Fruit fly (Drosophila melanogaster) whole organism, embryonic: ENCODE measurements around the gene Snapin.

ENCODE experiments used
- Awh ChIP-seq: fragments of 200-800 bp; sonication (Bioruptor generic); IDR thresholded peaks from 2 replicates; pipeline ENCODE4, ENCODE4 v1.3.6; 2022; ENCODE audit warnings: missing biosample characterization, missing genetic modification characterization
- C15 ChIP-seq: fragments of 200-800 bp; sonication (Bioruptor generic); IDR thresholded peaks from 3 replicates; pipeline ENCODE4 v1.3.6; 2022; ENCODE audit warnings: missing biosample characterization, missing genetic modification characterization
- CG10366 ChIP-seq: fragments of 200-800 bp; sonication (Bioruptor generic); IDR thresholded peaks from 2 replicates; pipeline ENCODE4 v1.3.6; 2022; ENCODE audit warnings: missing biosample characterization, missing genetic modification characterization
- CG12071 ChIP-seq: fragments of 200-800 bp; sonication (Bioruptor generic); optimal IDR thresholded peaks from 3 replicates; lab custom pipeline; 2018; ENCODE audit warnings: missing biosample characterization, mild to moderate bottlenecking, missing genetic modification characterization
- CG12219 ChIP-seq: fragments of 200-800 bp; sonication (Bioruptor generic); optimal IDR thresholded peaks from 3 replicates; lab custom pipeline; 2018; ENCODE audit warnings: missing biosample characterization, mild to moderate bottlenecking, missing genetic modification characterization
- CG12391 ChIP-seq: fragments of 200-800 bp; sonication (Bioruptor generic); optimal IDR thresholded peaks from 3 replicates; lab custom pipeline; 2018; ENCODE audit warnings: missing biosample characterization, mild to moderate bottlenecking, missing genetic modification characterization, moderate library complexity
- CG12659 ChIP-seq: fragments of 200-800 bp; sonication (Bioruptor generic); optimal IDR thresholded peaks from 3 replicates; lab custom pipeline; 2017; ENCODE audit warnings: mild to moderate bottlenecking, missing biosample characterization, missing genetic modification reagents, missing genetic modification characterization
- CG14965 ChIP-seq: fragments of 200-800 bp; sonication (Bioruptor generic); optimal IDR thresholded peaks from 2 replicates; lab custom pipeline; 2016; ENCODE audit warnings: missing biosample characterization, missing genetic modification characterization, borderline replicate concordance
- CG15514 ChIP-seq: fragments of 200-800 bp; sonication (Bioruptor generic); optimal IDR thresholded peaks from 3 replicates; lab custom pipeline; 2017; ENCODE audit warnings: missing biosample characterization, missing genetic modification characterization, mild to moderate bottlenecking, moderate library complexity, missing genetic modification reagents
- CG16863 ChIP-seq: fragments of 200-800 bp; sonication (Bioruptor generic); optimal IDR thresholded peaks from 3 replicates; lab custom pipeline; 2016; ENCODE audit warnings: missing biosample characterization, missing genetic modification characterization
- CG2712 ChIP-seq: fragments of 200-800 bp; optimal IDR thresholded peaks from 3 replicates; lab custom pipeline; 2019; ENCODE audit warnings: missing biosample characterization, mild to moderate bottlenecking, missing genetic modification characterization, moderate library complexity
- CG32532 ChIP-seq: fragments of 200-800 bp; sonication (Bioruptor generic); IDR thresholded peaks from 2 replicates; pipeline ENCODE4 v1.3.6; 2022; ENCODE audit warnings: missing biosample characterization, missing genetic modification characterization
- CG3726 ChIP-seq: fragments of 200-800 bp; sonication (Bioruptor generic); IDR thresholded peaks from 3 replicates; pipeline ENCODE4, ENCODE4 v1.3.6; 2022; ENCODE audit warnings: missing biosample characterization, missing genetic modification characterization
- CG3838 ChIP-seq: fragments of 200-800 bp; sonication (Bioruptor generic); optimal IDR thresholded peaks from 3 replicates; lab custom pipeline; 2016; ENCODE audit warnings: missing biosample characterization, missing genetic modification characterization
- CG42726 ChIP-seq: fragments of 200-800 bp; sonication (Bioruptor generic); IDR thresholded peaks from 2 replicates; pipeline ENCODE4 v1.3.6; 2022; ENCODE audit warnings: missing biosample characterization, missing genetic modification characterization; ENCODE audit not compliant: partially characterized antibody
- CG4360 ChIP-seq: fragments of 200-800 bp; sonication (Bioruptor generic); IDR thresholded peaks from 2 replicates; pipeline ENCODE4 v1.3.6; 2022; ENCODE audit warnings: missing biosample characterization, missing genetic modification characterization
- CG7271 ChIP-seq: fragments of 200-800 bp; sonication (Bioruptor generic); optimal IDR thresholded peaks from 2 replicates; lab custom pipeline; 2018; ENCODE audit warnings: missing biosample characterization, mild to moderate bottlenecking, missing genetic modification characterization, moderate library complexity
- CG8281 ChIP-seq: fragments of 200-800 bp; sonication (Bioruptor generic); optimal IDR thresholded peaks from 2 replicates; lab custom pipeline; 2018; ENCODE audit warnings: missing biosample characterization, mild to moderate bottlenecking, missing genetic modification characterization, moderate library complexity
- Dbx ChIP-seq: fragments of 200-800 bp; sonication (Bioruptor generic); IDR thresholded peaks from 3 replicates; pipeline ENCODE4 v1.3.6; 2022; ENCODE audit warnings: missing biosample characterization, missing genetic modification characterization
- Dip3 ChIP-seq: fragments of 200-800 bp; sonication (Bioruptor generic); optimal IDR thresholded peaks from 3 replicates; lab custom pipeline; 2016; ENCODE audit warnings: missing biosample characterization, missing genetic modification characterization
- E2f2 ChIP-seq: fragments of 200-800 bp; sonication (Bioruptor generic); IDR thresholded peaks from 2 replicates; pipeline ENCODE4 v1.3.6; 2022; ENCODE audit warnings: missing biosample characterization, missing genetic modification characterization
- Ets65A ChIP-seq: fragments of 200-800 bp; sonication (Bioruptor generic); peaks from one replicate; lab custom pipeline; 2016; ENCODE audit warnings: missing biosample characterization, missing genetic modification characterization
- Hr3 ChIP-seq: fragments of 200-800 bp; sonication (Bioruptor generic); optimal IDR thresholded peaks from 3 replicates; lab custom pipeline; 2016; ENCODE audit warnings: missing biosample characterization, missing genetic modification characterization
- Lpt ChIP-seq: fragments of >200 bp; optimal IDR thresholded peaks from 2 replicates; lab custom pipeline; 2018; ENCODE audit warnings: missing biosample characterization, missing genetic modification characterization
- Med ChIP-seq: fragments of 200-800 bp; sonication (Bioruptor generic); peaks from one replicate; lab custom pipeline; 2016; ENCODE audit warnings: missing biosample characterization, missing genetic modification characterization, mild to moderate bottlenecking, inconsistent platforms, moderate library complexity
- Myb ChIP-seq: fragments of 200-800 bp; sonication (Bioruptor generic); optimal IDR thresholded peaks from 2 replicates; lab custom pipeline; 2016; ENCODE audit warnings: missing biosample characterization, missing genetic modification characterization
- Tbp ChIP-seq: fragments of >200 bp; optimal IDR thresholded peaks from 2 replicates; lab custom pipeline; 2018; ENCODE audit warnings: missing biosample characterization, missing genetic modification characterization
- Usf ChIP-seq: fragments of 200-800 bp; sonication (Bioruptor generic); optimal IDR thresholded peaks from 2 replicates; lab custom pipeline; 2017; ENCODE audit warnings: missing genotype, missing biosample characterization, missing genetic modification characterization
- abd-A ChIP-seq: fragments of 200-800 bp; sonication (Bioruptor generic); optimal IDR thresholded peaks from 3 replicates; lab custom pipeline; 2019; ENCODE audit warnings: missing biosample characterization, mild to moderate bottlenecking, missing genetic modification characterization, moderate library complexity
- aop ChIP-seq: fragments of 200-800 bp; sonication (Bioruptor generic); IDR thresholded peaks from 2 replicates; pipeline ENCODE4 v1.3.6; 2022; ENCODE audit warnings: missing biosample characterization, missing genetic modification characterization
- ato ChIP-seq: fragments of 200-800 bp; sonication (Bioruptor generic); IDR thresholded peaks from 2 replicates; pipeline ENCODE4 v1.3.6; 2022; ENCODE audit warnings: missing biosample characterization, missing genetic modification characterization; ENCODE audit not compliant: partially characterized antibody
- bsh ChIP-seq, 2 experiments: fragments of 200-800 bp; sonication (Bioruptor generic); optimal IDR thresholded peaks; 2 replicates each; lab custom pipeline; 2017 to 2018; ENCODE audit warnings: mild to moderate bottlenecking in 2 of 2, missing biosample characterization in 2 of 2, missing genetic modification characterization in 2 of 2, moderate library complexity in 1 of 2
- corto ChIP-seq: fragments of 200-800 bp; sonication (Bioruptor generic); optimal IDR thresholded peaks from 2 replicates; lab custom pipeline; 2016; ENCODE audit warnings: missing biosample characterization, mild to moderate bottlenecking, missing genetic modification characterization, moderate library complexity
- crp ChIP-seq, 2 experiments: fragments of 200-800 bp; sonication (Bioruptor generic); optimal IDR thresholded peaks; 2 replicates in 1 of 2; 3 replicates in 1 of 2; lab custom pipeline; 2017; ENCODE audit warnings: missing biosample characterization in 2 of 2, missing genetic modification characterization in 2 of 2, mild to moderate bottlenecking in 1 of 2, moderate library complexity in 1 of 2
- grn ChIP-seq: fragments of 200-800 bp; sonication (Bioruptor generic); optimal IDR thresholded peaks from 3 replicates; lab custom pipeline; 2017; ENCODE audit warnings: missing biosample characterization, missing genetic modification characterization
- gsb-n ChIP-seq: fragments of 200-800 bp; sonication (Bioruptor generic); optimal IDR thresholded peaks from 3 replicates; lab custom pipeline; 2018; ENCODE audit warnings: missing biosample characterization, mild to moderate bottlenecking, missing genetic modification characterization
- gt ChIP-seq: fragments of 200-800 bp; sonication (Bioruptor generic); IDR thresholded peaks from 2 replicates; pipeline ENCODE4 v1.3.6; 2022; ENCODE audit warnings: missing biosample characterization, missing genetic modification characterization
- hkb ChIP-seq, 2 experiments: fragments of 200-800 bp in 1 of 2; fragments of >200 bp in 1 of 2; sonication (Bioruptor generic) in 1 of 2; IDR thresholded peaks in 1 of 2; optimal IDR thresholded peaks in 1 of 2; 2 replicates each; pipeline versions ENCODE4 v1.3.6 to Lab custom; 2017 to 2022; ENCODE audit warnings: missing biosample characterization in 1 of 2, missing genetic modification characterization in 1 of 2
- klu ChIP-seq: fragments of 200-800 bp; sonication (Bioruptor generic); IDR thresholded peaks from 2 replicates; pipeline ENCODE4 v1.3.6; 2022; ENCODE audit warnings: missing biosample characterization, missing genetic modification characterization
- lab ChIP-seq: fragments of 200-800 bp; sonication (Bioruptor generic); optimal IDR thresholded peaks from 3 replicates; lab custom pipeline; 2017; ENCODE audit warnings: missing biosample characterization, missing genetic modification characterization, mild to moderate bottlenecking, moderate library complexity, missing genetic modification reagents
- mirr ChIP-seq: fragments of 200-800 bp; sonication (Bioruptor generic); optimal IDR thresholded peaks from 3 replicates; lab custom pipeline; 2018; ENCODE audit warnings: missing biosample characterization, mild to moderate bottlenecking, missing genetic modification characterization
- nau ChIP-seq: fragments of 200-800 bp; sonication (Bioruptor generic); optimal IDR thresholded peaks from 3 replicates; lab custom pipeline; 2017; ENCODE audit warnings: missing biosample characterization, mild to moderate bottlenecking, missing genetic modification characterization, missing genetic modification reagents
- pan ChIP-seq, 4 experiments: fragments of >200 bp in 3 of 4; fragments of 200-800 bp in 1 of 4; sonication (Bioruptor generic) in 1 of 4; optimal IDR thresholded peaks in 3 of 4; IDR thresholded peaks in 1 of 4; 2 replicates each; pipeline versions ENCODE4 v1.3.6 to Lab custom; 2017 to 2022; ENCODE audit warnings: missing biosample characterization in 2 of 4, missing genetic modification characterization in 2 of 4, mixed read lengths in 1 of 4
- pzg ChIP-seq: fragments of 200-800 bp; sonication (Bioruptor generic); optimal IDR thresholded peaks from 3 replicates; lab custom pipeline; 2018; ENCODE audit warnings: missing biosample characterization, mild to moderate bottlenecking, missing genetic modification characterization, moderate library complexity
- sisA ChIP-seq: fragments of 200-800 bp; sonication (Bioruptor generic); IDR thresholded peaks from 2 replicates; pipeline ENCODE4 v1.3.6; 2022; ENCODE audit warnings: missing biosample characterization, missing genetic modification characterization
- sr ChIP-seq: fragments of 200-800 bp; sonication (Bioruptor generic); IDR thresholded peaks from 3 replicates; pipeline ENCODE4 v1.3.6; 2022; ENCODE audit warnings: missing biosample characterization, missing genetic modification characterization
- tx ChIP-seq: fragments of 200-800 bp; sonication (Bioruptor generic); optimal IDR thresholded peaks from 2 replicates; lab custom pipeline; 2016; ENCODE audit warnings: missing biosample characterization, missing genetic modification characterization
- zen2 ChIP-seq: fragments of 200-800 bp; sonication (Bioruptor generic); IDR thresholded peaks from 3 replicates; pipeline ENCODE4 v1.3.6; 2022; ENCODE audit warnings: missing biosample characterization, missing genetic modification characterization; ENCODE audit not compliant: partially characterized antibody

Gene Snapin

DNA sequence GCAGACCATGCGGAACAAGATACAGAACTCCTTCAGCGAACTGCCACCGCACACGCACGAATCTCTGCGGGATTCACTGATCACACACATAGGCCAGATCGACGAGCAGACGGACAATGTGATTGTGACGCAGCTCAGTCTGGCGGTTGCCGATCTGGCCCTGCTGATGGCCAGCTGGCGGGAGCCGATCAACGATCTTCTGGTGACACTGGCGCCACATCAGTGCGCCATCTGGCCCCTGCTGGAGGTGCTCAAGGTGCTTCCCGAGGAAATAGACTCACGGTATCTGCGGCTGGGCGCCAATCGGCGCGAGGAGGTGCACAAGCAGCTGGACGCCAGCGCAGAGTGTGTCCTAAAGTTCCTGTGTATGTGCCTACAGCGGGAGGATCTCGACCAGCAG is 811 bp upstream of the Snapin start:
- TF ChIP-seq CG12659 (GFP tag; lab: Kevin White, UChicago), result no peak
- TF ChIP-seq zen2 (GFP tag; lab: Robert Waterston, UW), result 0 out of 3 replicates have a peak, but pooled peaks have one; percentile 12
- TF ChIP-seq C15 (GFP tag; lab: Robert Waterston, UW), result no peak
- TF ChIP-seq sr (GFP tag; lab: Robert Waterston, UW), result 0 out of 3 replicates have a peak, but pooled peaks have one; percentile 12
- no peak for TF ChIP-seq CG15514 (GFP tag; lab: Kevin White, UChicago)
- no peak for TF ChIP-seq CG8281 (tag; lab: Kevin White, UChicago)
- no peak for TF ChIP-seq gt (GFP tag; lab: Robert Waterston, UW)
- no peak for TF ChIP-seq CG10366 (GFP tag; lab: Robert Waterston, UW)
- no peak for TF ChIP-seq hkb (optimal IDR thresholded peaks at IDR 0.05; lab: Kevin White, UChicago)
- TF ChIP-seq hkb (GFP tag; IDR thresholded peaks at IDR 0.05; lab: Robert Waterston, UW), result no peak
- no peak for TF ChIP-seq Awh (GFP tag; lab: Robert Waterston, UW)
- TF ChIP-seq Usf (GFP tag; lab: Kevin White, UChicago), result no peak
- TF ChIP-seq CG2712 (tag; lab: Kevin White, UChicago), result no peak
- TF ChIP-seq pzg (GFP tag; lab: Kevin White, UChicago), result no peak
- no peak for TF ChIP-seq CG14965
- no peak for TF ChIP-seq crp (GFP tag; optimal IDR thresholded peaks at IDR 0.05; lab: Kevin White, UChicago)
- peak; percentile 67 for TF ChIP-seq Ets65A (GFP tag; lab: Kevin White, UChicago)
- TF ChIP-seq bsh (GFP tag; optimal IDR thresholded peaks at IDR 0.05; lab: Kevin White, UChicago), result no peak
- TF ChIP-seq pan (optimal IDR thresholded peaks at IDR 0.05; lab: Kevin White, UChicago), result no peak
- peak in 1 of 2 experiments; percentile 24 for TF ChIP-seq pan (GFP tag; optimal IDR thresholded peaks at IDR 0.05 in 1 of 2, IDR thresholded peaks at IDR 0.05 in 1 of 2)
- no peak for TF ChIP-seq ato (GFP tag; lab: Robert Waterston, UW)
- TF ChIP-seq Hr3 (GFP tag; lab: Kevin White, UChicago), result no peak
- TF ChIP-seq CG42726 (GFP tag; lab: Robert Waterston, UW), result 0 out of 2 replicates have a peak, but pooled peaks have one; percentile 21
- peak; percentile 36 for TF ChIP-seq Med (GFP tag; lab: Kevin White, UChicago)
- no peak for TF ChIP-seq Lpt
- TF ChIP-seq CG7271 (tag; lab: Kevin White, UChicago), result no peak
- TF ChIP-seq CG3838 (GFP tag; lab: Kevin White, UChicago), result no peak
- TF ChIP-seq CG4360 (GFP tag; lab: Robert Waterston, UW), result no peak
- peak; percentile 29; the same call in 1 of the 2 replicates for TF ChIP-seq aop (GFP tag; lab: Robert Waterston, UW)
- no peak for TF ChIP-seq Myb (GFP tag; lab: Kevin White, UChicago)
- no peak for TF ChIP-seq klu (GFP tag; lab: Robert Waterston, UW)
- no peak for TF ChIP-seq Dip3 (GFP tag; lab: Kevin White, UChicago)
- no peak for TF ChIP-seq grn
- TF ChIP-seq CG3726 (GFP tag; lab: Robert Waterston, UW), result 0 out of 3 replicates have a peak, but pooled peaks have one; percentile 54
- no peak for TF ChIP-seq CG12219 (GFP tag; lab: Kevin White, UChicago)
- TF ChIP-seq, all 482 proteins: peak for 8

dm6 chr2L:2757930-2758556 is 1.4 kb downstream of the Snapin start:
- TF ChIP-seq Med (GFP tag; lab: Kevin White, UChicago) (peak; percentile 70), corto (peak; percentile 9), nau (GFP tag; lab: Kevin White, UChicago) (no peak), CG12071 (GFP tag; lab: Kevin White, UChicago) (no peak), tx (GFP tag; lab: Kevin White, UChicago) (no peak), sisA (GFP tag; lab: Robert Waterston, UW) (no peak), CG16863 (no peak), lab (GFP tag; lab: Kevin White, UChicago) (peak; percentile 10), gsb-n (tag; lab: Kevin White, UChicago) (no peak), Tbp (GFP tag; lab: Kevin White, UChicago) (no peak), CG32532 (GFP tag; lab: Robert Waterston, UW) (0 out of 2 replicates have a peak, but pooled peaks have one; percentile 6), CG12391 (no peak), mirr (no peak), abd-A (tag; lab: Kevin White, UChicago) (peak; percentile 27), Dbx (GFP tag; lab: Robert Waterston, UW) (peak; percentile 50; the same call in 2 of the 3 replicates), E2f2 (peak; percentile 75)
